Fruit fly (Drosophila melanogaster) whole organism, embryonic: ENCODE data around the gene Oatp26F.
A peak's percentile ranks its signal among the peaks of the same experiment; 100 is the strongest.

ENCODE experiments used
- Atf-2 ChIP-seq: fragments of 200-800 bp; sonication (Bioruptor generic); optimal IDR thresholded peaks from 2 replicates; lab custom pipeline; 2016; ENCODE audit warnings: missing biosample characterization, missing genetic modification characterization
- Atf6 ChIP-seq: fragments of 200-800 bp; sonication (Bioruptor generic); IDR thresholded peaks from 2 replicates; pipeline ENCODE4 v1.3.6; 2022; ENCODE audit warnings: missing biosample characterization, missing genetic modification characterization
- CG10274 ChIP-seq: fragments of 200-800 bp; sonication (Bioruptor generic); optimal IDR thresholded peaks from 3 replicates; lab custom pipeline; 2017; ENCODE audit warnings: missing biosample characterization, mild to moderate bottlenecking, missing genetic modification characterization
- CG10543 ChIP-seq: fragments of 200-800 bp; sonication (Bioruptor generic); optimal IDR thresholded peaks from 3 replicates; lab custom pipeline; 2017; ENCODE audit warnings: missing biosample characterization, mild to moderate bottlenecking, missing genetic modification characterization, moderate library complexity
- CG11085 ChIP-seq: fragments of 200-800 bp; sonication (Bioruptor generic); IDR thresholded peaks from 2 replicates; pipeline ENCODE4 v1.3.6; 2022; ENCODE audit warnings: missing biosample characterization, missing genetic modification characterization
- CG11504 ChIP-seq: fragments of 200-800 bp; sonication (Bioruptor generic); optimal IDR thresholded peaks from 3 replicates; lab custom pipeline; 2019; ENCODE audit warnings: missing biosample characterization, mild to moderate bottlenecking, missing genetic modification characterization, moderate library complexity
- CG12071 ChIP-seq: fragments of 200-800 bp; sonication (Bioruptor generic); optimal IDR thresholded peaks from 3 replicates; lab custom pipeline; 2018; ENCODE audit warnings: missing biosample characterization, mild to moderate bottlenecking, missing genetic modification characterization
- CG12299 ChIP-seq: fragments of 200-800 bp; sonication (Bioruptor generic); optimal IDR thresholded peaks from 2 replicates; lab custom pipeline; 2018; ENCODE audit warnings: missing biosample characterization, mild to moderate bottlenecking, missing genetic modification characterization
- CG14667 ChIP-seq: fragments of 200-800 bp; sonication (Bioruptor generic); IDR thresholded peaks from 2 replicates; pipeline ENCODE4 v1.3.6; 2022; ENCODE audit warnings: missing biosample characterization, missing genetic modification characterization
- CG14710 ChIP-seq: fragments of 200-800 bp; sonication (Bioruptor generic); optimal IDR thresholded peaks from 3 replicates; lab custom pipeline; 2019; ENCODE audit warnings: missing biosample characterization, mild to moderate bottlenecking, missing genetic modification characterization, moderate library complexity
- CG15479 ChIP-seq: fragments of 200-800 bp; sonication (Bioruptor generic); optimal IDR thresholded peaks from 3 replicates; lab custom pipeline; 2019; ENCODE audit warnings: missing biosample characterization, mild to moderate bottlenecking, missing genetic modification characterization, moderate library complexity
- CG30403 ChIP-seq: fragments of 200-800 bp; sonication (Bioruptor generic); optimal IDR thresholded peaks from 3 replicates; lab custom pipeline; 2016; ENCODE audit warnings: missing biosample characterization, missing genetic modification characterization
- CG31388 ChIP-seq: fragments of 200-800 bp; sonication (Bioruptor generic); optimal IDR thresholded peaks from 2 replicates; lab custom pipeline; 2016; ENCODE audit warnings: missing biosample characterization, missing genetic modification characterization
- CG4854 ChIP-seq: fragments of 200-800 bp; sonication (Bioruptor generic); optimal IDR thresholded peaks from 2 replicates; lab custom pipeline; 2016; ENCODE audit warnings: missing biosample characterization, missing genetic modification characterization, inconsistent platforms
- CG7928 ChIP-seq: fragments of 200-800 bp; sonication (Bioruptor generic); optimal IDR thresholded peaks from 2 replicates; lab custom pipeline; 2017; ENCODE audit warnings: missing biosample characterization, mild to moderate bottlenecking, missing genetic modification characterization
- CG7963 ChIP-seq: fragments of 200-800 bp; sonication (Bioruptor generic); IDR thresholded peaks from 3 replicates; pipeline ENCODE4 v1.3.6; 2022; ENCODE audit warnings: missing biosample characterization, missing genetic modification characterization; ENCODE audit not compliant: partially characterized antibody
- CG7987 ChIP-seq: fragments of 200-800 bp; sonication (Bioruptor generic); optimal IDR thresholded peaks from 2 replicates; lab custom pipeline; 2018; ENCODE audit warnings: missing biosample characterization, mild to moderate bottlenecking, missing genetic modification characterization, moderate library complexity
- CG8089 ChIP-seq: fragments of 200-800 bp; sonication (Bioruptor generic); optimal IDR thresholded peaks from 3 replicates; lab custom pipeline; 2016; ENCODE audit warnings: missing biosample characterization, missing genetic modification characterization
- CG8281 ChIP-seq: fragments of 200-800 bp; sonication (Bioruptor generic); optimal IDR thresholded peaks from 2 replicates; lab custom pipeline; 2018; ENCODE audit warnings: missing biosample characterization, mild to moderate bottlenecking, missing genetic modification characterization, moderate library complexity
- CG8765 ChIP-seq: fragments of 200-800 bp; sonication (Bioruptor generic); IDR thresholded peaks from 2 replicates; pipeline ENCODE4 v1.3.6; 2022; ENCODE audit warnings: missing biosample characterization, missing genetic modification characterization
- CTCF ChIP-seq: fragments of 200-800 bp; sonication (Bioruptor generic); optimal IDR thresholded peaks from 2 replicates; lab custom pipeline; 2017; ENCODE audit warnings: missing biosample characterization, mild to moderate bottlenecking, missing genetic modification characterization, moderate library complexity
- CoRest ChIP-seq: fragments of 200-800 bp; sonication (Bioruptor generic); optimal IDR thresholded peaks from 3 replicates; lab custom pipeline; 2018; ENCODE audit warnings: missing biosample characterization, mild to moderate bottlenecking, missing genetic modification characterization, moderate library complexity
- HLHmδ ChIP-seq: fragments of 200-800 bp; sonication (Bioruptor generic); optimal IDR thresholded peaks from 2 replicates; lab custom pipeline; 2018; ENCODE audit warnings: missing biosample characterization, mild to moderate bottlenecking, missing genetic modification characterization, moderate library complexity
- Hsf ChIP-seq: fragments of 200-800 bp; sonication (Bioruptor generic); optimal IDR thresholded peaks from 3 replicates; lab custom pipeline; 2016; ENCODE audit warnings: missing biosample characterization, missing genetic modification characterization
- Lhr ChIP-seq: fragments of 200-800 bp; sonication (Bioruptor generic); optimal IDR thresholded peaks from 3 replicates; lab custom pipeline; 2017; ENCODE audit warnings: mild to moderate bottlenecking, missing biosample characterization, missing genetic modification reagents, missing genetic modification characterization
- MBD-R2 ChIP-seq: fragments of 200-800 bp; sonication (Bioruptor generic); IDR thresholded peaks from 2 replicates; pipeline ENCODE4 v1.3.6; 2022; ENCODE audit warnings: missing biosample characterization, missing genetic modification characterization
- Ravus ChIP-seq: fragments of 200-800 bp; sonication (Bioruptor generic); IDR thresholded peaks from 2 replicates; pipeline ENCODE4 v1.3.6; 2022; ENCODE audit warnings: missing biosample characterization, missing genetic modification characterization
- Sox102F ChIP-seq: fragments of 200-800 bp; sonication (Bioruptor generic); optimal IDR thresholded peaks from 2 replicates; lab custom pipeline; 2018; ENCODE audit warnings: missing biosample characterization, mild to moderate bottlenecking, missing genetic modification characterization, moderate library complexity
- Vsx1 ChIP-seq: fragments of 200-800 bp; sonication (Bioruptor generic); optimal IDR thresholded peaks from 2 replicates; lab custom pipeline; 2017; ENCODE audit warnings: missing biosample characterization, mild to moderate bottlenecking, missing genetic modification characterization, missing genetic modification reagents
- dimm ChIP-seq: fragments of 200-800 bp; sonication (Bioruptor generic); IDR thresholded peaks from 2 replicates; pipeline ENCODE4 v1.3.6; 2022; ENCODE audit warnings: missing biosample characterization, missing genetic modification characterization
- disco-r ChIP-seq: fragments of 200-800 bp; sonication (Bioruptor generic); optimal IDR thresholded peaks from 2 replicates; lab custom pipeline; 2016; ENCODE audit warnings: missing biosample characterization, missing genetic modification characterization
- dmrt11E ChIP-seq: fragments of 200-800 bp; sonication (Bioruptor generic); optimal IDR thresholded peaks from 3 replicates; lab custom pipeline; 2018; ENCODE audit warnings: missing biosample characterization, mild to moderate bottlenecking, missing genetic modification characterization, moderate library complexity
- ewg ChIP-seq: fragments of 200-800 bp; sonication (Bioruptor generic); optimal IDR thresholded peaks from 3 replicates; lab custom pipeline; 2017; ENCODE audit warnings: mild to moderate bottlenecking, missing biosample characterization, missing genetic modification reagents, missing genetic modification characterization
- gcm2 ChIP-seq: fragments of 200-800 bp; sonication (Bioruptor generic); optimal IDR thresholded peaks from 2 replicates; lab custom pipeline; 2016; ENCODE audit warnings: missing biosample characterization, missing genetic modification characterization
- hb ChIP-seq: fragments of 200-800 bp; sonication (Bioruptor generic); IDR thresholded peaks from 3 replicates; pipeline ENCODE4 v1.3.6; 2022; ENCODE audit warnings: missing biosample characterization, missing genetic modification characterization; ENCODE audit not compliant: partially characterized antibody
- hth ChIP-seq: fragments of >200 bp; optimal IDR thresholded peaks from 2 replicates; lab custom pipeline; 2017; ENCODE audit warnings: inconsistent platforms
- kah ChIP-seq: fragments of 200-800 bp; sonication (Bioruptor generic); optimal IDR thresholded peaks from 2 replicates; lab custom pipeline; 2018; ENCODE audit warnings: missing biosample characterization, mild to moderate bottlenecking, missing genetic modification characterization
- ken ChIP-seq: fragments of 200-800 bp; sonication (Bioruptor generic); IDR thresholded peaks from 3 replicates; pipeline ENCODE4 v1.3.6; 2022; ENCODE audit warnings: missing biosample characterization, missing genetic modification characterization
- lilli ChIP-seq: fragments of 200-800 bp; sonication (Bioruptor generic); optimal IDR thresholded peaks from 3 replicates; lab custom pipeline; 2016; ENCODE audit warnings: missing biosample characterization, missing genetic modification characterization
- nmo ChIP-seq: fragments of 200-800 bp; sonication (Bioruptor generic); optimal IDR thresholded peaks from 2 replicates; lab custom pipeline; 2018; ENCODE audit warnings: missing biosample characterization, mild to moderate bottlenecking, missing genetic modification characterization, moderate library complexity
- shn ChIP-seq: fragments of 200-800 bp; sonication (Bioruptor generic); optimal IDR thresholded peaks from 3 replicates; lab custom pipeline; 2016; ENCODE audit warnings: missing biosample characterization, missing genetic modification characterization
- sqz ChIP-seq: fragments of 200-800 bp; sonication (Bioruptor generic); optimal IDR thresholded peaks from 3 replicates; lab custom pipeline; 2018; ENCODE audit warnings: missing biosample characterization, mild to moderate bottlenecking, missing genetic modification characterization
- stc ChIP-seq: fragments of 200-800 bp; sonication (Bioruptor generic); IDR thresholded peaks from 2 replicates; pipeline ENCODE4 v1.3.6; 2022; ENCODE audit warnings: missing biosample characterization, missing genetic modification characterization
- tap ChIP-seq: fragments of 200-800 bp; optimal IDR thresholded peaks from 3 replicates; lab custom pipeline; 2019; ENCODE audit warnings: missing biosample characterization, mild to moderate bottlenecking, missing genetic modification characterization, moderate library complexity
- tll ChIP-seq, 2 experiments: fragments of 200-800 bp in 1 of 2; fragments of >200 bp in 1 of 2; sonication (Bioruptor generic) in 1 of 2; optimal IDR thresholded peaks; 2 replicates each; lab custom pipeline; 2017 to 2019; ENCODE audit warnings: missing biosample characterization in 2 of 2, missing genetic modification characterization in 2 of 2, mild to moderate bottlenecking in 1 of 2, moderate library complexity in 1 of 2
- wek ChIP-seq: fragments of 200-800 bp; sonication (Bioruptor generic); optimal IDR thresholded peaks from 3 replicates; lab custom pipeline; 2018; ENCODE audit warnings: missing biosample characterization, mild to moderate bottlenecking, missing genetic modification characterization, moderate library complexity
- yki ChIP-seq: fragments of >200 bp; optimal IDR thresholded peaks from 3 replicates; lab custom pipeline; 2018

The Oatp26F gene

DNA sequence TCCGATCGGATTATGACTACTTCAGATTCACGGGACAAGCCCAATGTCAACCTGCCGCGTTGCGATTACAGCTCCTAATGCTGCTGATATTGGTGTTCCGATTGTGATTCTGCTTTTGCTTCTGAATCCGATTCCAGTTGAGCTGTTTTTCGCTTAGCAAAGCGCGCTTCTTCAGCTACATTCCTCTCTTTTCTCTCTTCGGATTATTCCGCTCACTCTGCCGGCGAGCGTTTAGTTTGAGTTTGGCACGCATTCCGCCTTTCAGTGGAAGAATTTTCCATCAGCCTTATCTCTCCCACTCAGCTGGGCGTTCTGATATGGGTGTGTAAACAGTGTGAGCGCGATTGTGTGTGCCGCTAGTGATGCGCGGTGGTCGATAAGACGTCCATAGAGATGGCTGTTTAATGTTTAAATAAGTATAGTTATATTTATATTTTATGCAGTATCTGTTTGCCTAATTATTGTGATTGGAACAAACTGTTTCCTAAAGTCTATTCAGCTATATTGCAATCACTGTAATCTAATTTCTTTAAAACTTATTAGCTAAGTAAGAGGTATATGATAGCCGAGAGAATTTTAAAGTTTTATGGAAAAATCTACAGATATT lies 35.6 kb upstream of the Oatp26F start, which contains the start of gene Galt (continued):
- TF ChIP-seq Atf-2 (no peak), CG7963 (GFP tag; lab: Robert Waterston, UW) (peak; percentile 61; the same call in 1 of the 3 replicates), stc (no peak; the same call in 1 of the 2 replicates), CG14710 (tag; lab: Kevin White, UChicago) (peak; percentile 68), shn (no peak), CG10274 (GFP tag; lab: Kevin White, UChicago) (no peak), ewg (GFP tag; lab: Kevin White, UChicago) (no peak), dmrt11E (tag; lab: Kevin White, UChicago) (peak; percentile 39), CTCF (GFP tag; lab: Kevin White, UChicago) (no peak), sqz (GFP tag; lab: Kevin White, UChicago) (no peak), hth (lab: Kevin White, UChicago) (no peak), CG14667 (GFP tag; lab: Robert Waterston, UW) (no peak), Sox102F (GFP tag; lab: Kevin White, UChicago) (peak; percentile 26), CG8089 (GFP tag; lab: Kevin White, UChicago) (no peak), yki (lab: Kevin White, UChicago) (no peak), dimm (no peak), CG11504 (tag; lab: Kevin White, UChicago) (no peak), CG7987 (GFP tag; lab: Kevin White, UChicago) (peak; percentile 54), CG7928 (GFP tag; lab: Kevin White, UChicago) (no peak), nmo (GFP tag; lab: Kevin White, UChicago) (peak; percentile 52), wek (peak; percentile 39), Vsx1 (GFP tag; lab: Kevin White, UChicago) (no peak), tll (GFP tag; optimal IDR thresholded peaks at IDR 0.05; lab: Kevin White, UChicago) (no peak), tap (tag; lab: Kevin White, UChicago) (peak; percentile 26), CG8281 (tag; lab: Kevin White, UChicago) (no peak), ken (no peak), Ravus (GFP tag; lab: Robert Waterston, UW) (no peak), Lhr (GFP tag; lab: Kevin White, UChicago) (peak; percentile 5), MBD-R2 (GFP tag; lab: Robert Waterston, UW) (peak; percentile 74), disco-r (no peak), gcm2 (GFP tag; lab: Kevin White, UChicago) (no peak), Hsf (GFP tag; lab: Kevin White, UChicago) (no peak), kah (GFP tag; lab: Kevin White, UChicago) (peak; percentile 9), CG11085 (GFP tag; lab: Robert Waterston, UW) (no peak), hb (GFP tag; lab: Robert Waterston, UW) (peak; percentile 76), Atf6 (no peak), CG12071 (GFP tag; lab: Kevin White, UChicago) (no peak), CG10543 (GFP tag; lab: Kevin White, UChicago) (peak; percentile 78), CG15479 (GFP tag; lab: Kevin White, UChicago) (peak; percentile 59), lilli (peak; percentile 42), CG12299 (peak; percentile 56), CG8765 (GFP tag; lab: Robert Waterston, UW) (no peak), CoRest (peak; percentile 48), CG31388 (GFP tag; lab: Kevin White, UChicago) (no peak), HLHmδ (peak; percentile 54), CG30403 (GFP tag; lab: Kevin White, UChicago) (peak; percentile 8), CG4854 (GFP tag; lab: Kevin White, UChicago) (no peak)
